Fruit fly (Drosophila melanogaster): ENCODE results near the gene sals.

Gene sals

dm6 chr3R:11451207-11451841, at the start of gene sals:
sals (minus strand) TSS chr3R:11451791.
- TF ChIP-seq CTCF (optimal IDR thresholded peaks at IDR 0.05), result no peak
- no peak for TF ChIP-seq CG8478 (optimal IDR thresholded peaks at IDR 0.05)

- TF ChIP-seq CTCF (optimal IDR thresholded peaks at IDR 0.05) (no peak), CG8478 (optimal IDR thresholded peaks at IDR 0.05) (no peak)
Measured at dm6 chr3R:11499715-11500235, 48.2 kb upstream of the sals start, which contains the start of gene dpr5. dpr5 (plus strand) TSS chr3R:11499984.

dm6 chr3R:11490269-11490668, 38.7 kb upstream of the sals start:
- TF ChIP-seq CTCF (optimal IDR thresholded peaks at IDR 0.05) (no peak), CG8478 (optimal IDR thresholded peaks at IDR 0.05) (no peak)

dm6 chr3R:11483328-11483868, 31.8 kb upstream of the sals start:
- TF ChIP-seq CG8478 (optimal IDR thresholded peaks at IDR 0.05) (no peak), CTCF (optimal IDR thresholded peaks at IDR 0.05) (no peak)

dm6 chr3R:11469745-11470144, 18.2 kb upstream of the sals start:
- no peak for TF ChIP-seq CTCF (optimal IDR thresholded peaks at IDR 0.05)

dm6 chr3R:11467812-11468211, 16.2 kb upstream of the sals start:
- TF ChIP-seq CG8478 (optimal IDR thresholded peaks at IDR 0.05), result no peak
- no peak for TF ChIP-seq CTCF (optimal IDR thresholded peaks at IDR 0.05)

dm6 chr3R:11460502-11461358, 9.1 kb upstream of the sals start, which contains the start of gene PGRP-LB:
PGRP-LB (minus strand) TSS chr3R:11460552.
- TF ChIP-seq CG8478 (optimal IDR thresholded peaks at IDR 0.05) (no peak), CTCF (optimal IDR thresholded peaks at IDR 0.05) (no peak)

dm6 chr3R:11458851-11459175, 7.2 kb upstream of the sals start:
- TF ChIP-seq CTCF (optimal IDR thresholded peaks at IDR 0.05) (no peak), CG8478 (optimal IDR thresholded peaks at IDR 0.05) (no peak)

- TF ChIP-seq CTCF (optimal IDR thresholded peaks at IDR 0.05) (no peak), CG8478 (optimal IDR thresholded peaks at IDR 0.05) (no peak)
Measured at dm6 chr3R:11458022-11458850, 6.6 kb upstream of the sals start.

dm6 chr3R:11457286-11457685, 5.7 kb upstream of the sals start:
- no peak for TF ChIP-seq CTCF (optimal IDR thresholded peaks at IDR 0.05)

- TF ChIP-seq CG8478 (optimal IDR thresholded peaks at IDR 0.05), result no peak
- TF ChIP-seq CTCF (optimal IDR thresholded peaks at IDR 0.05), result no peak
Measured at dm6 chr3R:11456539-11456938, 4.9 kb upstream of the sals start.

- no peak for TF ChIP-seq CTCF (optimal IDR thresholded peaks at IDR 0.05)
- TF ChIP-seq CG8478 (optimal IDR thresholded peaks at IDR 0.05), result no peak
Measured at dm6 chr3R:11454210-11454904, 2.8 kb upstream of the sals start.

- no peak for TF ChIP-seq CTCF (optimal IDR thresholded peaks at IDR 0.05)
- TF ChIP-seq CG8478 (optimal IDR thresholded peaks at IDR 0.05), result no peak
Measured at dm6 chr3R:11452041-11452440, 450 bp upstream of the sals start.

dm6 chr3R:11449688-11450087, 1.9 kb downstream of the sals start:
- TF ChIP-seq CG8478 (optimal IDR thresholded peaks at IDR 0.05), result no peak
- TF ChIP-seq CTCF (optimal IDR thresholded peaks at IDR 0.05), result no peak

Data from S2 (cell line).